Worm (Caenorhabditis elegans) whole organism, L1 larva: ENCODE data around the gene txt-9.

ENCODE experiments used
- C04F5.9 ChIP-seq: sonication (generic microtip); optimal IDR thresholded peaks from 2 replicates; lab custom pipeline; 2016; ENCODE audit warnings: missing genetic modification characterization, missing compliant biosample characterization
- C16A3.4 ChIP-seq: fragments of 150-350 bp; optimal IDR thresholded peaks from 2 replicates; lab custom pipeline; 2014; ENCODE audit warnings: missing biosample characterization, missing genetic modification characterization
- C34B4.2 ChIP-seq: sonication (generic microtip); optimal IDR thresholded peaks from 2 replicates; lab custom pipeline; 2017; ENCODE audit warnings: mild to moderate bottlenecking, missing genetic modification characterization, missing compliant biosample characterization
- F16B12.6 ChIP-seq: fragments of 150-350 bp; optimal IDR thresholded peaks from 2 replicates; lab custom pipeline; 2014; ENCODE audit warnings: missing biosample characterization, missing genetic modification characterization
- aly-2 ChIP-seq: fragments of 150-350 bp; optimal IDR thresholded peaks from 2 replicates; lab custom pipeline; 2014; ENCODE audit warnings: missing biosample characterization, missing genetic modification characterization
- ceh-63 ChIP-seq: fragments of 200-800 bp; sonication (Bioruptor generic); optimal IDR thresholded peaks from 2 replicates; lab custom pipeline; 2018; ENCODE audit warnings: mild to moderate bottlenecking, missing genetic modification characterization, missing compliant biosample characterization
- ceh-8 ChIP-seq: fragments of 200-800 bp; sonication (Bioruptor generic); optimal IDR thresholded peaks from 2 replicates; lab custom pipeline; 2018; ENCODE audit warnings: mild to moderate bottlenecking, missing genetic modification characterization, moderate library complexity, missing compliant biosample characterization
- ceh-82 ChIP-seq, 3 experiments: fragments of 150-350 bp in 1 of 3; sonication (generic microtip) in 2 of 3; optimal IDR thresholded peaks; 2 replicates each; lab custom pipeline; 2014 to 2017; ENCODE audit warnings: missing biosample characterization in 3 of 3, missing genetic modification characterization in 3 of 3
- ceh-88 ChIP-seq: fragments of 200-800 bp; sonication (Bioruptor generic); IDR thresholded peaks from 2 replicates; pipeline ENCODE4 v1.3.6; 2022; ENCODE audit warnings: missing genetic modification characterization, missing compliant biosample characterization
- dsc-1 ChIP-seq: sonication (generic microtip); optimal IDR thresholded peaks from 2 replicates; lab custom pipeline; 2016; ENCODE audit warnings: mild to moderate bottlenecking, missing genetic modification characterization, missing compliant biosample characterization
- efl-1 ChIP-seq, 4 experiments: fragments of 150-350 bp; optimal IDR thresholded peaks in 3 of 4; peaks in 1 of 4; 1 replicate in 1 of 4; 2 replicates in 3 of 4; lab custom pipeline; 2014; ENCODE audit warnings: missing biosample characterization in 2 of 4, missing genetic modification characterization in 2 of 4, missing genetic modification reagents in 2 of 4
- efl-3 ChIP-seq: fragments of 200-800 bp; sonication (Bioruptor generic); optimal IDR thresholded peaks from 2 replicates; lab custom pipeline; 2018; ENCODE audit warnings: mild to moderate bottlenecking, missing genetic modification characterization, missing compliant biosample characterization
- egl-27 ChIP-seq, 2 experiments: fragments of 150-350 bp in 1 of 2; sonication (generic microtip); optimal IDR thresholded peaks; 3 replicates each; lab custom pipeline; 2017 to 2018; ENCODE audit warnings: missing biosample characterization in 2 of 2, missing genetic modification characterization in 2 of 2, missing genetic modification reagents in 2 of 2
- elt-2 ChIP-seq: sonication (generic microtip); optimal IDR thresholded peaks from 2 replicates; lab custom pipeline; 2016; ENCODE audit warnings: missing genetic modification characterization, mild to moderate bottlenecking, inconsistent platforms, missing compliant biosample characterization, missing genetic modification reagents
- elt-3 ChIP-seq, 6 experiments: fragments of 150-350 bp in 1 of 6; sonication (generic microtip); optimal IDR thresholded peaks; 2 replicates each; lab custom pipeline; 2017 to 2018; ENCODE audit warnings: missing biosample characterization in 6 of 6, missing genetic modification characterization in 6 of 6, inconsistent platforms in 1 of 6
- fkh-10 ChIP-seq: sonication (generic microtip); optimal IDR thresholded peaks from 2 replicates; lab custom pipeline; 2017; ENCODE audit warnings: missing biosample characterization, missing genetic modification reagents, missing genetic modification characterization
- fkh-4 ChIP-seq: sonication (generic microtip); optimal IDR thresholded peaks from 2 replicates; lab custom pipeline; 2016; ENCODE audit warnings: missing compliant biosample characterization, missing genetic modification characterization, borderline replicate concordance
- fos-1 ChIP-seq: fragments of 150-350 bp; optimal IDR thresholded peaks from 2 replicates; lab custom pipeline; 2014; ENCODE audit warnings: missing biosample characterization, missing genetic modification characterization
- hlh-4 ChIP-seq: sonication (generic microtip); optimal IDR thresholded peaks from 2 replicates; lab custom pipeline; 2016; ENCODE audit warnings: mild to moderate bottlenecking, missing genetic modification characterization, missing compliant biosample characterization
- hpl-2 ChIP-seq: fragments of 150-350 bp; optimal IDR thresholded peaks from 2 replicates; lab custom pipeline; 2014; ENCODE audit warnings: missing biosample characterization, missing genetic modification reagents, missing genetic modification characterization
- irx-1 ChIP-seq: sonication (generic microtip); optimal IDR thresholded peaks from 2 replicates; lab custom pipeline; 2016; ENCODE audit warnings: missing genetic modification characterization, missing compliant biosample characterization
- isw-1 ChIP-seq: fragments of 200-800 bp; sonication (Bioruptor generic); IDR thresholded peaks from 2 replicates; pipeline ENCODE4 v1.3.6; 2022; ENCODE audit warnings: missing genetic modification characterization, missing compliant biosample characterization
- jun-1 ChIP-seq: fragments of 150-350 bp; optimal IDR thresholded peaks from 2 replicates; lab custom pipeline; 2014; ENCODE audit warnings: missing biosample characterization, missing genetic modification reagents, missing genetic modification characterization
- lin-13 ChIP-seq: fragments of 150-350 bp; optimal IDR thresholded peaks from 2 replicates; lab custom pipeline; 2014; ENCODE audit warnings: missing biosample characterization, missing genetic modification reagents, missing genetic modification characterization
- lin-15B ChIP-seq: fragments of 150-350 bp; sonication (generic microtip); optimal IDR thresholded peaks from 3 replicates; lab custom pipeline; 2014; ENCODE audit warnings: missing biosample characterization, missing genetic modification characterization
- lin-39 ChIP-seq: fragments of 150-350 bp; optimal IDR thresholded peaks from 2 replicates; lab custom pipeline; 2014; ENCODE audit warnings: missing biosample characterization, missing genetic modification reagents, missing genetic modification characterization
- lir-3 ChIP-seq: sonication (generic microtip); optimal IDR thresholded peaks from 2 replicates; lab custom pipeline; 2016; ENCODE audit warnings: mild to moderate bottlenecking, missing genetic modification characterization, moderate library complexity, missing compliant biosample characterization; ENCODE audit not compliant: poor library complexity
- lsy-2 ChIP-seq, 2 experiments: fragments of 150-350 bp; optimal IDR thresholded peaks; 2 replicates each; lab custom pipeline; 2014; ENCODE audit warnings: missing biosample characterization in 2 of 2, missing genetic modification characterization in 2 of 2
- mef-2 ChIP-seq: fragments of 150-350 bp; optimal IDR thresholded peaks from 2 replicates; lab custom pipeline; 2014; ENCODE audit warnings: missing biosample characterization, missing genetic modification characterization
- mep-1 ChIP-seq: fragments of 150-350 bp; optimal IDR thresholded peaks from 2 replicates; lab custom pipeline; 2014; ENCODE audit warnings: missing biosample characterization, missing genetic modification characterization
- nhr-11 ChIP-seq: fragments of 150-350 bp; optimal IDR thresholded peaks from 2 replicates; lab custom pipeline; 2014; ENCODE audit warnings: missing biosample characterization, missing genetic modification characterization
- nhr-12 ChIP-seq: sonication (generic microtip); optimal IDR thresholded peaks from 2 replicates; lab custom pipeline; 2017; ENCODE audit warnings: missing biosample characterization, missing genetic modification characterization
- nhr-20 ChIP-seq: sonication (generic microtip); optimal IDR thresholded peaks from 2 replicates; lab custom pipeline; 2016; ENCODE audit warnings: mild to moderate bottlenecking, missing genetic modification characterization, missing compliant biosample characterization
- nhr-237 ChIP-seq: fragments of 150-350 bp; optimal IDR thresholded peaks from 2 replicates; lab custom pipeline; 2014; ENCODE audit warnings: missing biosample characterization, missing genetic modification characterization
- nhr-28 ChIP-seq: fragments of 150-350 bp; optimal IDR thresholded peaks from 2 replicates; lab custom pipeline; 2014; ENCODE audit warnings: missing biosample characterization, missing genetic modification characterization
- nhr-71 ChIP-seq: sonication (generic microtip); optimal IDR thresholded peaks from 2 replicates; lab custom pipeline; 2016; ENCODE audit warnings: mild to moderate bottlenecking, missing genetic modification characterization, moderate library complexity, missing compliant biosample characterization
- nhr-76 ChIP-seq: sonication (generic microtip); optimal IDR thresholded peaks from 2 replicates; lab custom pipeline; 2017; ENCODE audit warnings: missing biosample characterization, missing genetic modification characterization
- nhr-77 ChIP-seq: fragments of 150-350 bp; optimal IDR thresholded peaks from 2 replicates; lab custom pipeline; 2014; ENCODE audit warnings: missing biosample characterization, missing genetic modification characterization
- nhr-84 ChIP-seq: sonication (generic microtip); optimal IDR thresholded peaks from 2 replicates; lab custom pipeline; 2017; ENCODE audit warnings: missing biosample characterization, missing genetic modification characterization
- nhr-85 ChIP-seq: sonication (generic microtip); peaks from one replicate; lab custom pipeline; 2016; ENCODE audit warnings: missing genetic modification characterization, inconsistent platforms, missing compliant biosample characterization
- pax-3 ChIP-seq: fragments of 200-800 bp; sonication (Bioruptor generic); optimal IDR thresholded peaks from 2 replicates; lab custom pipeline; 2018; ENCODE audit warnings: mild to moderate bottlenecking, missing genetic modification characterization, moderate library complexity, missing compliant biosample characterization
- pqm-1 ChIP-seq: sonication (generic microtip); optimal IDR thresholded peaks from 3 replicates; lab custom pipeline; 2017; ENCODE audit warnings: missing biosample characterization, missing genetic modification characterization
- sup-37 ChIP-seq: fragments of 200-800 bp; sonication (Bioruptor generic); optimal IDR thresholded peaks from 2 replicates; lab custom pipeline; 2018; ENCODE audit warnings: mild to moderate bottlenecking, missing genetic modification characterization, missing compliant biosample characterization
- swsn-7 ChIP-seq: sonication (generic microtip); optimal IDR thresholded peaks from 2 replicates; lab custom pipeline; 2016; ENCODE audit warnings: missing genetic modification characterization, missing compliant biosample characterization
- unc-30 ChIP-seq: sonication (generic microtip); optimal IDR thresholded peaks from 2 replicates; lab custom pipeline; 2017; ENCODE audit warnings: missing biosample characterization, missing genetic modification characterization
- unc-86 ChIP-seq: sonication (generic microtip); optimal IDR thresholded peaks from 2 replicates; lab custom pipeline; 2016; ENCODE audit warnings: missing genetic modification characterization, missing compliant biosample characterization
- unc-98 ChIP-seq: fragments of 200-800 bp; sonication (Bioruptor generic); IDR thresholded peaks from 2 replicates; pipeline ENCODE4 v1.3.6; 2022; ENCODE audit warnings: missing genetic modification characterization, missing compliant biosample characterization
- vab-15 ChIP-seq: sonication (generic microtip); optimal IDR thresholded peaks from 2 replicates; lab custom pipeline; 2017; ENCODE audit warnings: missing genotype, mild to moderate bottlenecking, missing genetic modification characterization, missing compliant biosample characterization
- xbp-1 ChIP-seq: sonication (generic microtip); optimal IDR thresholded peaks from 2 replicates; lab custom pipeline; 2016; ENCODE audit warnings: missing genetic modification characterization, missing compliant biosample characterization
- zag-1 ChIP-seq: fragments of 150-350 bp; optimal IDR thresholded peaks from 2 replicates; lab custom pipeline; 2014; ENCODE audit warnings: missing biosample characterization, missing genetic modification characterization
- zip-4 ChIP-seq: fragments of 200-800 bp; sonication (Bioruptor generic); optimal IDR thresholded peaks from 2 replicates; lab custom pipeline; 2018; ENCODE audit warnings: mild to moderate bottlenecking, missing genetic modification characterization, moderate library complexity, missing compliant biosample characterization
- ztf-4 ChIP-seq: fragments of 150-350 bp; optimal IDR thresholded peaks from 2 replicates; lab custom pipeline; 2014; ENCODE audit warnings: missing biosample characterization, missing genetic modification characterization

Gene txt-9

DNA sequence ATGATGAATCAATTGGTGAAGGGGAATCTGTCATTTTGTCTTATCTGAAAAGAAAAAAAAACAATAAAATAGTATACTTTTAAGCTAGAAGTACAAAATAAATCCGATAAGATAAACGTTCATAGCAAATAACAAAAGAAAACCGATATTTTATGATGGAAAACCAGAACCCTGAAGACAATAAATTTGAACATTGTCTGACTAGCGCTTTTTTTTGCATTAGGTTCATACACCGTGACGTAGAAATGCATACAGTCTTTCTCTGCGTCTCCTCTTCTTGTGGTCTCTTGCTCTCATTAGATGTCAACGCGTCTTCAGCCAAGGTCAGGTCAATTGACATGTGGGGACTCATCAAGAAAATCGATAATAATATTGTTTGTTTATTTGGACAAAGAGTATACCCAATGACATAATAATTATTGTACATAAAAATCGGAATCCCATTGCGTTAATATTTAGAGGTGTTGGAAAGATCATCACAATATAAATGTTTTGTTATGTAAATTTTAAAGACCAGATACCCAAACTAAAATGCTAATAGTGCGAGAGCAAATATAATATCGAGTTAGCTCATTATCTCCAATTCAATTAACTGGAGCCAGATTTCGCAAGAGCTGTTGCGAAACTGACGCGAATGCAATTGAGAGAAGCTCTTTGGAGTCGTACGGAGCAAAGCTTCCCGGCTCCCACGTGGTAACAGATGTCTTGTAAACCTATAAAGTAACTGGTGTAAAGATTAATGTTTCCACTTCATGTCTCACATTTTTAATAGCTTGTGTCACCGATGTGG is 4.3 kb upstream of the txt-9 start, which contains the start of gene dsh-2:
Gene dsh-2 (minus strand): TSS at position 51 of the 790 bp plus-strand sequence.
- no peak for TF ChIP-seq isw-1 (GFP tag; lab: Robert Waterston, UW)
- no peak for TF ChIP-seq vab-15 (tag; lab: Kevin White, UChicago)
- TF ChIP-seq nhr-20 (tag; lab: Kevin White, UChicago) = peak; percentile 70
- TF ChIP-seq nhr-85 (tag; lab: Kevin White, UChicago) = peak; percentile 91
- no peak for TF ChIP-seq ceh-8 (GFP tag; lab: Kevin White, UChicago)
- TF ChIP-seq sup-37 (GFP tag; lab: Kevin White, UChicago) = no peak
- peak; percentile 84 for TF ChIP-seq elt-2
- TF ChIP-seq unc-30 = no peak
- no peak for TF ChIP-seq C34B4.2 (tag; lab: Kevin White, UChicago)
- TF ChIP-seq C04F5.9 (tag; lab: Kevin White, UChicago) = no peak
- no peak for TF ChIP-seq nhr-28 (tag; lab: Kevin White, UChicago)
- no peak for TF ChIP-seq fkh-4
- TF ChIP-seq fkh-10 (GFP tag; lab: Kevin White, UChicago) = no peak
- TF ChIP-seq nhr-237 (tag; lab: Kevin White, UChicago) = no peak
- peak in 1 of 3 experiments; percentile 15 for TF ChIP-seq ceh-82 (tag; optimal IDR thresholded peaks at IDR 0.05; lab: Kevin White, UChicago)
- peak; percentile 72 to 76 for TF ChIP-seq lsy-2 (tag; optimal IDR thresholded peaks at IDR 0.05; lab: Kevin White, UChicago)
- no peak for TF ChIP-seq zag-1
- TF ChIP-seq jun-1 = no peak
- TF ChIP-seq fos-1 = no peak
- TF ChIP-seq ztf-4 (tag; lab: Kevin White, UChicago) = peak; percentile 21
- TF ChIP-seq zip-4 (GFP tag; lab: Kevin White, UChicago) = no peak
- TF ChIP-seq unc-98 (GFP tag; lab: Robert Waterston, UW) = no peak
- TF ChIP-seq dsc-1 = no peak
- TF ChIP-seq nhr-11 (tag; lab: Kevin White, UChicago) = no peak
- TF ChIP-seq lin-15B (tag; lab: Kevin White, UChicago) = peak; percentile 13
- TF ChIP-seq swsn-7 (tag; lab: Kevin White, UChicago) = peak; percentile 40
- TF ChIP-seq aly-2 (tag; lab: Kevin White, UChicago) = peak; percentile 32
- TF ChIP-seq lin-39 = no peak
- peak; percentile 32 for TF ChIP-seq lin-13 (GFP tag; lab: Kevin White, UChicago)
- TF ChIP-seq xbp-1 (tag; lab: Kevin White, UChicago) = peak; percentile 42
- no peak for TF ChIP-seq nhr-76 (tag; lab: Kevin White, UChicago)
- TF ChIP-seq pax-3 (tag; lab: Kevin White, UChicago) = no peak
- peak in 3 of 6 experiments; percentile 36 to 51 (median 41) for TF ChIP-seq elt-3 (tag; optimal IDR thresholded peaks at IDR 0.05; lab: Kevin White, UChicago)
- TF ChIP-seq irx-1 (tag; lab: Kevin White, UChicago) = no peak
- TF ChIP-seq nhr-77 (tag; lab: Kevin White, UChicago) = peak; percentile 32
- TF ChIP-seq nhr-12 (tag; lab: Kevin White, UChicago) = no peak
- TF ChIP-seq ceh-88 = no peak
- no peak for TF ChIP-seq pqm-1 (tag; lab: Kevin White, UChicago)
- peak; percentile 91 for TF ChIP-seq mep-1 (tag; lab: Kevin White, UChicago)
- TF ChIP-seq efl-1 (optimal IDR thresholded peaks at IDR 0.05; lab: Kevin White, UChicago) = peak; percentile 72 to 82
- peak; percentile 82 to 98 for TF ChIP-seq efl-1 (GFP tag; optimal IDR thresholded peaks at IDR 0.05 in 1 of 2; lab: Kevin White, UChicago)
- TF ChIP-seq nhr-84 (tag; lab: Kevin White, UChicago) = no peak
- TF ChIP-seq C16A3.4 (tag; lab: Kevin White, UChicago) = peak; percentile 52
- TF ChIP-seq ceh-63 (GFP tag; lab: Kevin White, UChicago) = no peak
- no peak for TF ChIP-seq unc-86 (tag; lab: Kevin White, UChicago)
- TF ChIP-seq egl-27 (tag; optimal IDR thresholded peaks at IDR 0.05; lab: Kevin White, UChicago) = no peak
- TF ChIP-seq efl-3 (GFP tag; lab: Kevin White, UChicago) = no peak
- TF ChIP-seq mef-2 = no peak
- TF ChIP-seq lir-3 (tag; lab: Kevin White, UChicago) = peak; percentile 17
- no peak for TF ChIP-seq hpl-2 (GFP tag; lab: Kevin White, UChicago)
- peak; percentile 62 for TF ChIP-seq nhr-71 (tag; lab: Kevin White, UChicago)
- peak; percentile 83 for TF ChIP-seq F16B12.6 (tag; lab: Kevin White, UChicago)
- TF ChIP-seq hlh-4 (tag; lab: Kevin White, UChicago) = no peak
